Fruit fly (Drosophila melanogaster): ENCODE data around the gene CG9953.

- TF ChIP-seq Myc (optimal IDR thresholded peaks at IDR 0.05) = no peak
- TF ChIP-seq h (optimal IDR thresholded peaks at IDR 0.05) = no peak
These were observed 30.5 kb downstream of the CG9953 start for dm6 chr3L:6999993-7000392.

Measured in Kc167 (cell line).